Worm (Caenorhabditis elegans) whole organism, late embryonic: ENCODE results near the gene evl-14.

ENCODE experiments used
- ama-1 ChIP-seq: fragments of 150-350 bp; optimal IDR thresholded peaks from 2 replicates; lab custom pipeline; 2014
- ceh-19 ChIP-seq: fragments of 200-800 bp; sonication (Bioruptor generic); optimal IDR thresholded peaks from 2 replicates; lab custom pipeline; 2018; ENCODE audit warnings: mild to moderate bottlenecking, missing genetic modification characterization, missing compliant biosample characterization
- ceh-24 ChIP-seq: sonication (generic microtip); optimal IDR thresholded peaks from 2 replicates; lab custom pipeline; 2016; ENCODE audit warnings: mild to moderate bottlenecking, missing genetic modification characterization, missing compliant biosample characterization
- ceh-9 ChIP-seq: sonication (generic microtip); optimal IDR thresholded peaks from 2 replicates; lab custom pipeline; 2016; ENCODE audit warnings: mild to moderate bottlenecking, missing genetic modification characterization, inconsistent platforms, missing compliant biosample characterization
- dmd-4 ChIP-seq: sonication (generic microtip); optimal IDR thresholded peaks from 2 replicates; lab custom pipeline; 2016; ENCODE audit warnings: borderline replicate concordance, missing genetic modification characterization, missing compliant biosample characterization
- gmeb-2 ChIP-seq: sonication (generic microtip); optimal IDR thresholded peaks from 2 replicates; lab custom pipeline; 2016; ENCODE audit warnings: missing genetic modification characterization, inconsistent platforms, missing compliant biosample characterization
- hlh-30 ChIP-seq: sonication (generic microtip); optimal IDR thresholded peaks from 2 replicates; lab custom pipeline; 2017; ENCODE audit warnings: antibody characterized with exemption, missing genetic modification characterization, missing compliant biosample characterization; ENCODE audit not compliant: insufficient read depth
- mec-3 ChIP-seq: sonication (generic microtip); optimal IDR thresholded peaks from 2 replicates; lab custom pipeline; 2016; ENCODE audit warnings: borderline replicate concordance, missing genetic modification characterization, missing compliant biosample characterization
- nfya-1 ChIP-seq: sonication (generic microtip); optimal IDR thresholded peaks from 2 replicates; lab custom pipeline; 2017; ENCODE audit warnings: missing genetic modification characterization, mild to moderate bottlenecking, missing compliant biosample characterization, antibody characterized with exemption, moderate library complexity
- pha-4 ChIP-seq: fragments of 150-350 bp; optimal IDR thresholded peaks from 2 replicates; lab custom pipeline; 2018; ENCODE audit warnings: missing biosample characterization, missing genetic modification reagents, missing genetic modification characterization
- sdc-2 ChIP-seq: sonication (generic microtip); optimal IDR thresholded peaks from 2 replicates; lab custom pipeline; 2016; ENCODE audit warnings: missing genotype, missing genetic modification characterization, missing compliant biosample characterization
- ttx-3 ChIP-seq: sonication (generic microtip); optimal IDR thresholded peaks from 2 replicates; lab custom pipeline; 2016; ENCODE audit warnings: missing genetic modification reagents, missing genetic modification characterization, missing compliant biosample characterization
- ztf-16 ChIP-seq: sonication (generic microtip); optimal IDR thresholded peaks from 2 replicates; lab custom pipeline; 2017; ENCODE audit warnings: missing genetic modification characterization, missing compliant biosample characterization

DNA sequence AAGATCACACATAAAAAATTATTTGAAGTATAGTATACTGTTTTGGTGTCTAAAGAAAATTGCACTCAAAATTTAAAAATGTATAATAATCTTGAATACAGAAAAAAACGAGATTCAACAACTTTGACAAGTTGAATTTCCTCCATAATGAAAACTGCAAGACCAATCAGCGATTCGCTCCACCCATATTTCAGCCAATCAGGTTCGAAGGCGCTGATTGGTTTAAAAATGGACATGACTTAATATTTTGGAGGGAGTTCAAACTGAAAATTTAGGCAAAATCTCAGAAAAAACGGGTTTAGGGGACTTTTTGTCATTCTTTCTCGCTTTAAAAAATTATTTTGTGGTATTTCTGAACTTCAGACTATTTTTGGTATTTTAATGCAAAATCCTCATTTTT is 37.2 kb downstream of the evl-14 start:
- TF ChIP-seq mec-3: no peak
- TF ChIP-seq sdc-2 (tag; lab: Kevin White, UChicago): no peak
- no peak for TF ChIP-seq gmeb-2 (tag; lab: Kevin White, UChicago)
- TF ChIP-seq dmd-4: no peak
- TF ChIP-seq pha-4 (tag; lab: Kevin White, UChicago): no peak
- TF ChIP-seq ceh-19 (GFP tag; lab: Kevin White, UChicago): no peak
- TF ChIP-seq ama-1: no peak
- TF ChIP-seq ztf-16: no peak
- TF ChIP-seq ceh-9 (tag; lab: Kevin White, UChicago): no peak
- peak; percentile 93 for TF ChIP-seq nfya-1 (tag; lab: Kevin White, UChicago)
- TF ChIP-seq ceh-24 (tag; lab: Kevin White, UChicago): no peak
- no peak for TF ChIP-seq hlh-30 (tag; lab: Kevin White, UChicago)
- TF ChIP-seq ttx-3: no peak
